Worm (Caenorhabditis elegans): ENCODE measurements around the gene F21C10.19.

- TF ChIP-seq jun-1 (tag; optimal IDR thresholded peaks at IDR 0.05), result no peak
- TF ChIP-seq lin-14 (GFP tag; optimal IDR thresholded peaks at IDR 0.05), result peak; percentile 6
- TF ChIP-seq elt-3 (tag; optimal IDR thresholded peaks at IDR 0.05), result no peak
- no peak for TF ChIP-seq ztf-4 (tag; optimal IDR thresholded peaks at IDR 0.05)
- no peak for TF ChIP-seq pqm-1 (tag; optimal IDR thresholded peaks at IDR 0.05)
- no peak for TF ChIP-seq egl-27 (tag; optimal IDR thresholded peaks at IDR 0.05)
- no peak for TF ChIP-seq tbx-2 (tag; optimal IDR thresholded peaks at IDR 0.05)
- no peak for TF ChIP-seq C04F5.9 (tag; optimal IDR thresholded peaks at IDR 0.05)
- TF ChIP-seq dpl-1 (GFP tag; optimal IDR thresholded peaks at IDR 0.05), result no peak
- no peak for TF ChIP-seq mdl-1 (tag; optimal IDR thresholded peaks at IDR 0.05)
Measured at ce11 chrV:9133950-9134349, 3.1 kb downstream of the F21C10.19 start, which contains the start of gene B0222.1.

All from whole organism, L1 larva.